Fruit fly (Drosophila melanogaster): ENCODE data around the gene CG9636.

The CG9636 gene

dm6 chr3R:8239472-8240301 is 3.9 kb downstream of the CG9636 start (continued):
- TF ChIP-seq Fer2 (tag; optimal IDR thresholded peaks at IDR 0.05) = peak; percentile 79
- TF ChIP-seq wor (GFP tag; IDR thresholded peaks at IDR 0.05) = peak; percentile 43; the same call in 1 of the 2 replicates
- peak; percentile 71 for TF ChIP-seq CG2116 (GFP tag; optimal IDR thresholded peaks at IDR 0.05)
- no peak for TF ChIP-seq usp (GFP tag; optimal IDR thresholded peaks at IDR 0.05)
- peak; percentile 76 for TF ChIP-seq CG6683 (GFP tag; optimal IDR thresholded peaks at IDR 0.05)
- no peak for TF ChIP-seq corto (GFP tag; optimal IDR thresholded peaks at IDR 0.05)
- TF ChIP-seq CG3065 (GFP tag; optimal IDR thresholded peaks at IDR 0.05) = no peak
- peak; percentile 75; the same call in 1 of the 2 replicates for TF ChIP-seq seq (GFP tag; IDR thresholded peaks at IDR 0.05)
- TF ChIP-seq tin (GFP tag; optimal IDR thresholded peaks at IDR 0.05) = peak; percentile 82
- TF ChIP-seq p53 (GFP tag; optimal IDR thresholded peaks at IDR 0.05) = no peak
- peak; percentile 79 for TF ChIP-seq Hmx (GFP tag; optimal IDR thresholded peaks at IDR 0.05)
- no peak for TF ChIP-seq bigmax (GFP tag; optimal IDR thresholded peaks at IDR 0.05)
- TF ChIP-seq CG12104 (GFP tag; optimal IDR thresholded peaks at IDR 0.05) = peak; percentile 96
- no peak for TF ChIP-seq CG17186 (GFP tag; optimal IDR thresholded peaks at IDR 0.05)
- no peak for TF ChIP-seq Kr (GFP tag; optimal IDR thresholded peaks at IDR 0.05)
- TF ChIP-seq CG10979 (tag; optimal IDR thresholded peaks at IDR 0.05) = peak; percentile 90
- TF ChIP-seq pum (GFP tag; optimal IDR thresholded peaks at IDR 0.05) = peak; percentile 41
- peak; percentile 69 for TF ChIP-seq CG14014 (GFP tag; IDR thresholded peaks at IDR 0.05)
- TF ChIP-seq Ets97D (GFP tag; optimal IDR thresholded peaks at IDR 0.05) = no peak
- TF ChIP-seq CG13123 (GFP tag; optimal IDR thresholded peaks at IDR 0.05) = peak; percentile 70
- TF ChIP-seq jumu (GFP tag; optimal IDR thresholded peaks at IDR 0.05) = peak; percentile 30
- no peak for TF ChIP-seq CG1792 (GFP tag; optimal IDR thresholded peaks at IDR 0.05)
- TF ChIP-seq Nf-YB (GFP tag; optimal IDR thresholded peaks at IDR 0.05) = peak; percentile 83
- TF ChIP-seq CG9727 (GFP tag; optimal IDR thresholded peaks at IDR 0.05) = peak; percentile 96
- peak; percentile 62 for TF ChIP-seq CG18764 (GFP tag; optimal IDR thresholded peaks at IDR 0.05)
- peak; percentile 69 for TF ChIP-seq shn (GFP tag; optimal IDR thresholded peaks at IDR 0.05)
- peak; percentile 68 for TF ChIP-seq ewg (GFP tag; optimal IDR thresholded peaks at IDR 0.05)
- peak; percentile 50 for TF ChIP-seq CG11247 (GFP tag; IDR thresholded peaks at IDR 0.05)
- peak; percentile 47 for TF ChIP-seq luna (GFP tag; optimal IDR thresholded peaks at IDR 0.05)
- peak; percentile 87 for TF ChIP-seq sqz (GFP tag; optimal IDR thresholded peaks at IDR 0.05)
- peak; percentile 62; the same call in 1 of the 2 replicates for TF ChIP-seq Taf1 (GFP tag; IDR thresholded peaks at IDR 0.05)
- peak; percentile 30 for TF ChIP-seq CG11085 (GFP tag; IDR thresholded peaks at IDR 0.05)
- TF ChIP-seq gt (GFP tag; IDR thresholded peaks at IDR 0.05) = 0 out of 2 replicates have a peak, but pooled peaks have one; percentile 22
- TF ChIP-seq maf-S (GFP tag; optimal IDR thresholded peaks at IDR 0.05) = peak; percentile 65
- peak; percentile 74 for TF ChIP-seq CG9932 (GFP tag; IDR thresholded peaks at IDR 0.05)
- TF ChIP-seq MBD-R2 (GFP tag; IDR thresholded peaks at IDR 0.05) = peak; percentile 18
- TF ChIP-seq CG17829 (tag; optimal IDR thresholded peaks at IDR 0.05) = peak; percentile 92
- TF ChIP-seq Rfx (GFP tag; IDR thresholded peaks at IDR 0.05) = peak; percentile 79
- TF ChIP-seq ato (GFP tag; IDR thresholded peaks at IDR 0.05; ENCODE audit: partially characterized antibody) = no peak
- no peak for TF ChIP-seq D (optimal IDR thresholded peaks at IDR 0.05)
- TF ChIP-seq D (GFP tag; optimal IDR thresholded peaks at IDR 0.05) = peak; percentile 93
- peak; percentile 69 for TF ChIP-seq mam (GFP tag; optimal IDR thresholded peaks at IDR 0.05)
- TF ChIP-seq CG12219 (GFP tag; optimal IDR thresholded peaks at IDR 0.05) = peak; percentile 77
- TF ChIP-seq slbo (GFP tag; IDR thresholded peaks at IDR 0.05) = peak; percentile 73
- TF ChIP-seq Antp (GFP tag; optimal IDR thresholded peaks at IDR 0.05) = peak; percentile 14
- peak; percentile 75 for TF ChIP-seq Usf (GFP tag; optimal IDR thresholded peaks at IDR 0.05)
- peak; percentile 70 for TF ChIP-seq CG11456 (GFP tag; IDR thresholded peaks at IDR 0.05)
- peak; percentile 94 for TF ChIP-seq Oli (tag; optimal IDR thresholded peaks at IDR 0.05)
- TF ChIP-seq Spps (tag; optimal IDR thresholded peaks at IDR 0.05) = peak; percentile 64
- TF ChIP-seq Ptx1 (GFP tag; IDR thresholded peaks at IDR 0.05) = peak; percentile 75

All from whole organism, embryonic.